Fruit fly (Drosophila melanogaster) whole organism, embryonic: ENCODE data around the gene IRSp53.

ENCODE experiments used
- Aef1 ChIP-seq: fragments of 200-800 bp; sonication (Bioruptor generic); IDR thresholded peaks from 3 replicates; pipeline ENCODE4 v1.3.6; 2022; ENCODE audit warnings: missing biosample characterization, missing genetic modification characterization
- Asciz ChIP-seq: fragments of 200-800 bp; sonication (Bioruptor generic); optimal IDR thresholded peaks from 2 replicates; lab custom pipeline; 2017; ENCODE audit warnings: missing biosample characterization, mild to moderate bottlenecking, missing genetic modification characterization, missing genetic modification reagents
- CG11560 ChIP-seq: fragments of 200-800 bp; sonication (Bioruptor generic); IDR thresholded peaks from 3 replicates; pipeline ENCODE4 v1.3.6; 2022; ENCODE audit warnings: missing biosample characterization, missing genetic modification characterization
- CG11695 ChIP-seq: fragments of 200-800 bp; sonication (Bioruptor generic); IDR thresholded peaks from 3 replicates; pipeline ENCODE4 v1.3.6; 2022; ENCODE audit warnings: missing biosample characterization, missing genetic modification characterization
- CG12071 ChIP-seq: fragments of 200-800 bp; sonication (Bioruptor generic); optimal IDR thresholded peaks from 3 replicates; lab custom pipeline; 2018; ENCODE audit warnings: missing biosample characterization, mild to moderate bottlenecking, missing genetic modification characterization
- CG12299 ChIP-seq: fragments of 200-800 bp; sonication (Bioruptor generic); optimal IDR thresholded peaks from 2 replicates; lab custom pipeline; 2018; ENCODE audit warnings: missing biosample characterization, mild to moderate bottlenecking, missing genetic modification characterization
- CG12391 ChIP-seq: fragments of 200-800 bp; sonication (Bioruptor generic); optimal IDR thresholded peaks from 3 replicates; lab custom pipeline; 2018; ENCODE audit warnings: missing biosample characterization, mild to moderate bottlenecking, missing genetic modification characterization, moderate library complexity
- CG13424 ChIP-seq: fragments of 200-800 bp; sonication (Bioruptor generic); optimal IDR thresholded peaks from 2 replicates; lab custom pipeline; 2019; ENCODE audit warnings: missing biosample characterization, mild to moderate bottlenecking, missing genetic modification characterization, moderate library complexity
- CG14965 ChIP-seq: fragments of 200-800 bp; sonication (Bioruptor generic); optimal IDR thresholded peaks from 2 replicates; lab custom pipeline; 2016; ENCODE audit warnings: missing biosample characterization, missing genetic modification characterization, borderline replicate concordance
- CG15696 ChIP-seq: fragments of 200-800 bp; sonication (Bioruptor generic); optimal IDR thresholded peaks from 2 replicates; lab custom pipeline; 2019; ENCODE audit warnings: missing biosample characterization, mild to moderate bottlenecking, missing genetic modification characterization, moderate library complexity
- CG16813 ChIP-seq: fragments of 200-800 bp; sonication (Bioruptor generic); IDR thresholded peaks from 3 replicates; pipeline ENCODE4 v1.3.6; 2022; ENCODE audit warnings: missing biosample characterization, missing genetic modification characterization; ENCODE audit not compliant: partially characterized antibody
- CG17328 ChIP-seq: fragments of 200-800 bp; sonication (Bioruptor generic); IDR thresholded peaks from 2 replicates; pipeline ENCODE4 v1.3.6; 2022; ENCODE audit warnings: missing biosample characterization, missing genetic modification characterization
- CG17361 ChIP-seq: fragments of 200-800 bp; sonication (Bioruptor generic); IDR thresholded peaks from 3 replicates; pipeline ENCODE4 v1.3.6; 2022; ENCODE audit warnings: missing biosample characterization, missing genetic modification characterization
- CG30431 ChIP-seq: fragments of 200-800 bp; sonication (Bioruptor generic); optimal IDR thresholded peaks from 2 replicates; lab custom pipeline; 2017; ENCODE audit warnings: missing biosample characterization, missing genetic modification characterization
- CG31441 ChIP-seq: fragments of 200-800 bp; sonication (Bioruptor generic); IDR thresholded peaks from 2 replicates; pipeline ENCODE4 v1.3.6; 2022; ENCODE audit warnings: missing biosample characterization, missing genetic modification characterization
- CG3407 ChIP-seq: fragments of 200-800 bp; sonication (Bioruptor generic); optimal IDR thresholded peaks from 2 replicates; lab custom pipeline; 2018; ENCODE audit warnings: missing biosample characterization, mild to moderate bottlenecking, missing genetic modification characterization
- CG4820 ChIP-seq: fragments of 200-800 bp; sonication (Bioruptor generic); optimal IDR thresholded peaks from 3 replicates; lab custom pipeline; 2016; ENCODE audit warnings: missing biosample characterization, missing genetic modification characterization
- CG4854 ChIP-seq: fragments of 200-800 bp; sonication (Bioruptor generic); optimal IDR thresholded peaks from 2 replicates; lab custom pipeline; 2016; ENCODE audit warnings: missing biosample characterization, missing genetic modification characterization, inconsistent platforms
- CG5180 ChIP-seq: fragments of 200-800 bp; sonication (Bioruptor generic); optimal IDR thresholded peaks from 3 replicates; lab custom pipeline; 2017; ENCODE audit warnings: missing biosample characterization, missing genetic modification characterization, mild to moderate bottlenecking, moderate library complexity, missing genetic modification reagents
- CG8924 ChIP-seq: fragments of 200-800 bp; optimal IDR thresholded peaks from 3 replicates; lab custom pipeline; 2019; ENCODE audit warnings: missing biosample characterization, mild to moderate bottlenecking, missing genetic modification characterization, moderate library complexity
- CG9215 ChIP-seq: fragments of 200-800 bp; sonication (Bioruptor generic); IDR thresholded peaks from 2 replicates; pipeline ENCODE4 v1.3.6; 2022; ENCODE audit warnings: missing biosample characterization, missing genetic modification characterization
- Camta ChIP-seq: fragments of 200-800 bp; sonication (Bioruptor generic); optimal IDR thresholded peaks from 2 replicates; lab custom pipeline; 2016; ENCODE audit warnings: missing biosample characterization, missing genetic modification characterization
- Gug ChIP-seq: fragments of 200-800 bp; sonication (Bioruptor generic); IDR thresholded peaks from 4 replicates; pipeline ENCODE4 v1.3.6; 2022; ENCODE audit warnings: missing biosample characterization, missing genetic modification characterization
- HmgD ChIP-seq: fragments of 200-800 bp; sonication (Bioruptor generic); optimal IDR thresholded peaks from 3 replicates; lab custom pipeline; 2016; ENCODE audit warnings: missing biosample characterization, missing genetic modification characterization
- HmgZ ChIP-seq: fragments of 200-800 bp; sonication (Bioruptor generic); optimal IDR thresholded peaks from 2 replicates; lab custom pipeline; 2018; ENCODE audit warnings: missing biosample characterization, mild to moderate bottlenecking, missing genetic modification characterization
- Jarid2 ChIP-seq: fragments of 200-800 bp; sonication (Bioruptor generic); optimal IDR thresholded peaks from 3 replicates; lab custom pipeline; 2017; ENCODE audit warnings: mild to moderate bottlenecking, missing biosample characterization, missing genetic modification reagents, missing genetic modification characterization
- Oli ChIP-seq: fragments of 200-800 bp; sonication (Bioruptor generic); optimal IDR thresholded peaks from 2 replicates; lab custom pipeline; 2018; ENCODE audit warnings: missing biosample characterization, mild to moderate bottlenecking, missing genetic modification characterization, moderate library complexity
- Ptx1 ChIP-seq: fragments of 200-800 bp; sonication (Bioruptor generic); IDR thresholded peaks from 2 replicates; pipeline ENCODE4 v1.3.6; 2022; ENCODE audit warnings: missing biosample characterization, missing genetic modification characterization
- Ravus ChIP-seq: fragments of 200-800 bp; sonication (Bioruptor generic); IDR thresholded peaks from 2 replicates; pipeline ENCODE4 v1.3.6; 2022; ENCODE audit warnings: missing biosample characterization, missing genetic modification characterization
- Trl ChIP-seq, 3 experiments: fragments of >200 bp in 2 of 3; fragments of 200-800 bp in 1 of 3; sonication (Bioruptor generic) in 1 of 3; optimal IDR thresholded peaks; 2 replicates in 1 of 3; 3 replicates in 2 of 3; lab custom pipeline; 2016 to 2017; ENCODE audit warnings: missing biosample characterization in 1 of 3, missing genetic modification characterization in 1 of 3
- aop ChIP-seq: fragments of 200-800 bp; sonication (Bioruptor generic); IDR thresholded peaks from 2 replicates; pipeline ENCODE4 v1.3.6; 2022; ENCODE audit warnings: missing biosample characterization, missing genetic modification characterization
- emc ChIP-seq: fragments of 200-800 bp; sonication (Bioruptor generic); optimal IDR thresholded peaks from 2 replicates; lab custom pipeline; 2016; ENCODE audit warnings: missing biosample characterization, missing genetic modification characterization
- esg ChIP-seq: fragments of 200-800 bp; sonication (Bioruptor generic); conservative IDR thresholded peaks from 2 replicates; pipeline ENCODE4 v1.3.6; 2022; ENCODE audit warnings: missing biosample characterization, missing genetic modification characterization
- fru ChIP-seq: fragments of >200 bp; optimal IDR thresholded peaks from 2 replicates; lab custom pipeline; 2017
- gt ChIP-seq: fragments of 200-800 bp; sonication (Bioruptor generic); IDR thresholded peaks from 2 replicates; pipeline ENCODE4 v1.3.6; 2022; ENCODE audit warnings: missing biosample characterization, missing genetic modification characterization
- hkb ChIP-seq, 2 experiments: fragments of 200-800 bp in 1 of 2; fragments of >200 bp in 1 of 2; sonication (Bioruptor generic) in 1 of 2; IDR thresholded peaks in 1 of 2; optimal IDR thresholded peaks in 1 of 2; 2 replicates each; pipeline versions ENCODE4 v1.3.6 to Lab custom; 2017 to 2022; ENCODE audit warnings: missing biosample characterization in 1 of 2, missing genetic modification characterization in 1 of 2
- jing ChIP-seq: fragments of 200-800 bp; sonication (Bioruptor generic); optimal IDR thresholded peaks from 2 replicates; lab custom pipeline; 2018; ENCODE audit warnings: missing biosample characterization, mild to moderate bottlenecking, missing genetic modification characterization
- klu ChIP-seq: fragments of 200-800 bp; sonication (Bioruptor generic); IDR thresholded peaks from 2 replicates; pipeline ENCODE4 v1.3.6; 2022; ENCODE audit warnings: missing biosample characterization, missing genetic modification characterization
- lmd ChIP-seq: fragments of 200-800 bp; sonication (Bioruptor generic); IDR thresholded peaks from 2 replicates; pipeline ENCODE4 v1.3.6; 2022; ENCODE audit warnings: missing biosample characterization, missing genetic modification characterization
- pan ChIP-seq, 4 experiments: fragments of >200 bp in 3 of 4; fragments of 200-800 bp in 1 of 4; sonication (Bioruptor generic) in 1 of 4; optimal IDR thresholded peaks in 3 of 4; IDR thresholded peaks in 1 of 4; 2 replicates each; pipeline versions ENCODE4 v1.3.6 to Lab custom; 2017 to 2022; ENCODE audit warnings: missing biosample characterization in 2 of 4, missing genetic modification characterization in 2 of 4, mixed read lengths in 1 of 4
- sd ChIP-seq: fragments of 200-800 bp; sonication (Bioruptor generic); optimal IDR thresholded peaks from 3 replicates; lab custom pipeline; 2018; ENCODE audit warnings: missing biosample characterization, mild to moderate bottlenecking, missing genetic modification characterization, moderate library complexity
- sens ChIP-seq: fragments of 200-800 bp; sonication (Bioruptor generic); peaks from one replicate; lab custom pipeline; 2016; ENCODE audit warnings: missing biosample characterization, missing genetic modification characterization
- sima ChIP-seq: fragments of 200-800 bp; sonication (Bioruptor generic); optimal IDR thresholded peaks from 2 replicates; lab custom pipeline; 2016; ENCODE audit warnings: missing biosample characterization, missing genetic modification characterization
- stc ChIP-seq: fragments of 200-800 bp; sonication (Bioruptor generic); IDR thresholded peaks from 2 replicates; pipeline ENCODE4 v1.3.6; 2022; ENCODE audit warnings: missing biosample characterization, missing genetic modification characterization
- zfh2 ChIP-seq: fragments of 200-800 bp; sonication (Bioruptor generic); optimal IDR thresholded peaks from 2 replicates; lab custom pipeline; 2016; ENCODE audit warnings: missing biosample characterization, missing genetic modification characterization

The IRSp53 gene

DNA sequence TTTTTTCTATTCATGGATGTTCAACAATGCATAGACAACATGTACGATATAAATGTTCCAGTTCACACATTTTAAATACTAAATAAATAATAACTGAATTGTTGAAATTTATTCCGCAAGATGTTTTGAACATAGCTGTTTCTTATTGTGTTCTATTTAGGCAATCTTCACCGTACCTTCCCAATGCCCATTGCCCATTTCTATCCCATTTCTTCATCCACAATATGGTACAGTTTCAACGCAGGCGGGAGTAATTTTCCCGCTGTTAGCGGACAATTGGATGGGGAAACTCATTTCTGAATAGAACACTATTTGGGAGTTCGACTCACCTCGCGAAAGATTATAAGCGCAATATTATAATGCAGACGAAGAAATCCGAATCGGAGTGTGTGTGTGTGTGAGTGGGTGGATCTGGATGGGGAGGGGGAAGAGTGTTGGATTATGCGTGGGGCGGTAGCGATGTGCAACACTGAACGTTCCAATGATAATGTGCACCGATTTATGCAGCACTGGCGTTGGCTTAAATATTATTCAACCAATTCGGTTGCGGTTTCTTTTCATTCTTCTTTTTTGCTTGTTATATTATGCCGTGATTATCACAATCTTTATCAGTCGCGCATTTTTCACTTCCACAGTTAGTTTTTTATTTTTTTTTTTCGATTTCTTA, 43.8 kb upstream of the IRSp53 start (continued):
- TF ChIP-seq Ptx1 (GFP tag; lab: Robert Waterston, UW) (peak; percentile 30; the same call in 1 of the 2 replicates), CG11695 (GFP tag; lab: Robert Waterston, UW) (0 out of 3 replicates have a peak, but pooled peaks have one; percentile 15), CG17328 (peak; percentile 42; the same call in 1 of the 2 replicates), sd (peak; percentile 34), zfh2 (GFP tag; lab: Kevin White, UChicago) (peak; percentile 51), CG4820 (peak; percentile 39), gt (no peak), Jarid2 (GFP tag; lab: Kevin White, UChicago) (no peak), CG30431 (GFP tag; lab: Kevin White, UChicago) (no peak), CG31441 (GFP tag; lab: Robert Waterston, UW) (no peak), lmd (GFP tag; lab: Robert Waterston, UW) (peak; percentile 35), pan (optimal IDR thresholded peaks at IDR 0.05; lab: Kevin White, UChicago) (no peak), pan (GFP tag; optimal IDR thresholded peaks at IDR 0.05 in 1 of 2, IDR thresholded peaks at IDR 0.05 in 1 of 2) (peak in 1 of 2 experiments; percentile 64), CG11560 (tag; lab: Robert Waterston, UW) (no peak), Asciz (peak; percentile 14), CG15696 (tag; lab: Kevin White, UChicago) (no peak), Gug (peak; percentile 44; the same call in 2 of the 4 replicates), CG12391 (tag; lab: Kevin White, UChicago) (peak; percentile 34), CG9215 (GFP tag; lab: Robert Waterston, UW) (0 out of 2 replicates have a peak, but pooled peaks have one; percentile 6), CG17361 (no peak), Camta (GFP tag; lab: Kevin White, UChicago) (peak; percentile 38), aop (GFP tag; lab: Robert Waterston, UW) (no peak), klu (GFP tag; lab: Robert Waterston, UW) (0 out of 2 replicates have a peak, but pooled peaks have one; percentile 40), sima (GFP tag; lab: Kevin White, UChicago) (peak; percentile 25), CG14965 (no peak), CG12071 (GFP tag; lab: Kevin White, UChicago) (no peak), CG12299 (tag; lab: Kevin White, UChicago) (no peak), CG5180 (peak; percentile 26), esg (GFP tag; lab: Robert Waterston, UW) (no peak), HmgD (no peak), fru (lab: Kevin White, UChicago) (no peak), Oli (tag; lab: Kevin White, UChicago) (peak; percentile 6), stc (GFP tag; lab: Robert Waterston, UW) (0 out of 2 replicates have a peak, but pooled peaks have one; percentile 9), sens (GFP tag; lab: Kevin White, UChicago) (peak; percentile 6), emc (GFP tag; lab: Kevin White, UChicago) (no peak), Trl (optimal IDR thresholded peaks at IDR 0.05; lab: Kevin White, UChicago) (no peak), Trl (GFP tag; optimal IDR thresholded peaks at IDR 0.05; lab: Kevin White, UChicago) (peak; percentile 68), Ravus (GFP tag; lab: Robert Waterston, UW) (no peak), CG13424 (tag; lab: Kevin White, UChicago) (no peak), hkb (optimal IDR thresholded peaks at IDR 0.05; lab: Kevin White, UChicago) (no peak), hkb (GFP tag; IDR thresholded peaks at IDR 0.05; lab: Robert Waterston, UW) (0 out of 2 replicates have a peak, but pooled peaks have one; percentile 11), CG8924 (tag; lab: Kevin White, UChicago) (no peak), CG4854 (GFP tag; lab: Kevin White, UChicago) (peak; percentile 14), Aef1 (no peak; the same call in 2 of the 3 replicates), HmgZ (tag; lab: Kevin White, UChicago) (peak; percentile 42), jing (GFP tag; lab: Kevin White, UChicago) (no peak), CG3407 (peak; percentile 32), CG16813 (GFP tag; lab: Robert Waterston, UW) (0 out of 3 replicates have a peak, but pooled peaks have one; percentile 30)
